Worm (Caenorhabditis elegans): ENCODE measurements around the gene W04G3.13.
A peak's percentile ranks its signal among the peaks of the same experiment; 100 is the strongest.

Gene W04G3.13

DNA sequence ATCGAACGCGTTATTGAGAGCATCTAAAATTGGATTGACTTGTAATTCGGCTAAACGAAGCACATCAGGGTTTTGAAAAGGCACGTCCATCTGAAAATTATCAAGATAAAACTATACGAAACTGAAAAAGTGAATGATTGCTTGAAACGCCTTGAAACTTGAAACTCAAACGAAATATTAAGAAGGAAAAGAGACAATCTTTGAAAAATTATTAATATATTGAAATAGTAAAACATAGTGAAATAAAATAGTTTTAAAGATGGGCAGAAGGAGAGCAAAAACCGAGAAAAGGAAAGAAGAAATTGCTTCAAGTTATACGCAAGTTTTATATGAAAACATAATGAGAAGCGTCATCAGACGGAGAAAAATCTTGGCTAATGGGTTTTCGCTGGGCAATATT is 18.5 kb upstream of the W04G3.13 start, which contains the start of gene W02H3.3:
TSS of gene W02H3.3 (minus strand) at position 101 of the 400 bp plus-strand sequence.
- TF ChIP-seq mdl-1 (tag; optimal IDR thresholded peaks at IDR 0.05) = no peak
- TF ChIP-seq nhr-67 (tag; optimal IDR thresholded peaks at IDR 0.05) = no peak
- TF ChIP-seq pha-4 (tag; optimal IDR thresholded peaks at IDR 0.05) = no peak
- no peak for TF ChIP-seq ceh-9 (tag; optimal IDR thresholded peaks at IDR 0.05)
- no peak for TF ChIP-seq jun-1 (tag; optimal IDR thresholded peaks at IDR 0.05)
- TF ChIP-seq ceh-82 (tag; optimal IDR thresholded peaks at IDR 0.05) = no peak
- no peak for TF ChIP-seq ztf-11 (tag; optimal IDR thresholded peaks at IDR 0.05)
- no peak for TF ChIP-seq nhr-76 (tag; optimal IDR thresholded peaks at IDR 0.05)
- TF ChIP-seq elt-1 (tag; optimal IDR thresholded peaks at IDR 0.05) = no peak
- TF ChIP-seq ama-1 (optimal IDR thresholded peaks at IDR 0.05) = no peak
- no peak for TF ChIP-seq pqm-1 (tag; optimal IDR thresholded peaks at IDR 0.05)
- no peak for TF ChIP-seq nhr-77 (tag; optimal IDR thresholded peaks at IDR 0.05)
- TF ChIP-seq unc-39 (tag; optimal IDR thresholded peaks at IDR 0.05) = no peak
- no peak for TF ChIP-seq lsy-12 (tag; optimal IDR thresholded peaks at IDR 0.05)
- TF ChIP-seq aly-2 (tag; optimal IDR thresholded peaks at IDR 0.05) = no peak
- no peak for TF ChIP-seq nhr-43 (tag; optimal IDR thresholded peaks at IDR 0.05; ENCODE audit: poor library complexity, severe bottlenecking)
- TF ChIP-seq R02D3.7 (tag; optimal IDR thresholded peaks at IDR 0.05) = no peak

- no peak for TF ChIP-seq lsy-12 (tag; optimal IDR thresholded peaks at IDR 0.05)
- no peak for TF ChIP-seq snpc-4 (tag; optimal IDR thresholded peaks at IDR 0.05)
- no peak for TF ChIP-seq ceh-9 (tag; optimal IDR thresholded peaks at IDR 0.05)
- TF ChIP-seq aly-2 (tag; optimal IDR thresholded peaks at IDR 0.05) = no peak
These were observed 17.8 kb upstream of the W04G3.13 start for ce11 chrX:11097343-11097742.

DNA sequence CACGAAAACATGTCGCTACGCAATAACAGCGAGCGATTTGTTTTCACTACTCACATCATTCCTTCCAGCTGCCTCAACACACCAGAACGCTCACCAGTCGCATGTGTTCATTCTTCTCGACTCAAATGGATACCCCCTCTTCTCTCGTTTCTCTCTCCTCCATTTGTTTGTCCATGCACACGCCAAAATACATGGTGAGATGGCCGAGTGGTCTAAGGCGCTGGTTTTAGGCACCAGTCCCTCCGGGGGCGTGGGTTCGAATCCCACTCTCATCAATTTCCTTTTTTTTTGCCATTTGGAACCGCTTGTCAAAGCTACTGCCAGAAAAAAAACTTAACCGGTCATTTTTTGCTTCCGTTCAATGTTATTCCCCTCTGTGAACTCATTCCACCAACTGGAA is 15.9 kb upstream of the W04G3.13 start:
- no peak for TF ChIP-seq mml-1 (tag; optimal IDR thresholded peaks at IDR 0.05)
- TF ChIP-seq ztf-11 (tag; optimal IDR thresholded peaks at IDR 0.05) = no peak
- TF ChIP-seq nhr-67 (tag; optimal IDR thresholded peaks at IDR 0.05) = no peak
- peak; percentile 92 for TF ChIP-seq tbx-2 (tag; optimal IDR thresholded peaks at IDR 0.05)
- TF ChIP-seq elt-1 (tag; optimal IDR thresholded peaks at IDR 0.05) = no peak
- TF ChIP-seq fkh-2 (tag; optimal IDR thresholded peaks at IDR 0.05) = no peak
- TF ChIP-seq nhr-28 (tag; optimal IDR thresholded peaks at IDR 0.05) = no peak
- peak; percentile 19 for TF ChIP-seq pqm-1 (tag; optimal IDR thresholded peaks at IDR 0.05)
- TF ChIP-seq nhr-11 (tag; optimal IDR thresholded peaks at IDR 0.05) = no peak
- peak; percentile 2 for TF ChIP-seq fos-1 (tag; optimal IDR thresholded peaks at IDR 0.05)
- TF ChIP-seq nhr-76 (tag; optimal IDR thresholded peaks at IDR 0.05) = no peak
- no peak for TF ChIP-seq ZK546.5 (tag; optimal IDR thresholded peaks at IDR 0.05)
- peak; percentile 67 for TF ChIP-seq ceh-28 (tag; optimal IDR thresholded peaks at IDR 0.05)
- peak; percentile 46 for TF ChIP-seq elt-2 (tag; optimal IDR thresholded peaks at IDR 0.05)
- TF ChIP-seq pha-4 (tag; optimal IDR thresholded peaks at IDR 0.05) = peak; percentile 47
- TF ChIP-seq ceh-82 (tag; optimal IDR thresholded peaks at IDR 0.05) = peak; percentile 80
- no peak for TF ChIP-seq sea-2 (GFP tag; optimal IDR thresholded peaks at IDR 0.05)
- TF ChIP-seq ceh-16 (tag; optimal IDR thresholded peaks at IDR 0.05) = no peak
- TF ChIP-seq lsy-12 (tag; optimal IDR thresholded peaks at IDR 0.05) = peak; percentile 87
- no peak for TF ChIP-seq snpc-4 (tag; optimal IDR thresholded peaks at IDR 0.05)
- peak; percentile 61 for TF ChIP-seq nhr-23 (tag; optimal IDR thresholded peaks at IDR 0.05)
- TF ChIP-seq ceh-9 (tag; optimal IDR thresholded peaks at IDR 0.05) = no peak
- peak; percentile 26 for TF ChIP-seq ztf-4 (tag; optimal IDR thresholded peaks at IDR 0.05)
- peak; percentile 69 for TF ChIP-seq jun-1 (tag; optimal IDR thresholded peaks at IDR 0.05)
- no peak for TF ChIP-seq nhr-237 (tag; optimal IDR thresholded peaks at IDR 0.05)
- peak; percentile 92 for TF ChIP-seq nhr-43 (tag; optimal IDR thresholded peaks at IDR 0.05; ENCODE audit: poor library complexity, severe bottlenecking)
- peak; percentile 92 for TF ChIP-seq hmg-11 (tag; optimal IDR thresholded peaks at IDR 0.05)
- TF ChIP-seq unc-39 (tag; optimal IDR thresholded peaks at IDR 0.05) = no peak
- peak; percentile 63 for TF ChIP-seq nhr-77 (tag; optimal IDR thresholded peaks at IDR 0.05)
- no peak for TF ChIP-seq unc-62 (GFP tag; optimal IDR thresholded peaks at IDR 0.05)
- TF ChIP-seq aly-2 (tag; optimal IDR thresholded peaks at IDR 0.05) = no peak
- no peak for TF ChIP-seq eor-1 (tag; optimal IDR thresholded peaks at IDR 0.05)
- TF ChIP-seq elt-3 (tag; optimal IDR thresholded peaks at IDR 0.05) = peak in 1 of 3 experiments; percentile 58
- TF ChIP-seq lin-15B (tag; optimal IDR thresholded peaks at IDR 0.05) = peak; percentile 16
- TF ChIP-seq R02D3.7 (tag; optimal IDR thresholded peaks at IDR 0.05) = peak; percentile 30
- TF ChIP-seq ama-1 (optimal IDR thresholded peaks at IDR 0.05) = no peak
- TF ChIP-seq skn-1 (tag; optimal IDR thresholded peaks at IDR 0.05) = peak; percentile 65
- peak; percentile 6 for TF ChIP-seq egl-27 (tag; optimal IDR thresholded peaks at IDR 0.05)
- TF ChIP-seq egl-5 (tag; optimal IDR thresholded peaks at IDR 0.05) = peak; percentile 70
- TF ChIP-seq mdl-1 (tag; optimal IDR thresholded peaks at IDR 0.05) = no peak
- TF ChIP-seq lin-39 (tag; optimal IDR thresholded peaks at IDR 0.05) = peak; percentile 76
- TF ChIP-seq nhr-12 (tag; optimal IDR thresholded peaks at IDR 0.05) = no peak
- peak; percentile 66 for TF ChIP-seq nfya-1 (tag; optimal IDR thresholded peaks at IDR 0.05; ENCODE audit: insufficient read depth)
- TF ChIP-seq daf-12 (tag; optimal IDR thresholded peaks at IDR 0.05) = no peak
- TF ChIP-seq zag-1 (tag; optimal IDR thresholded peaks at IDR 0.05) = no peak
- TF ChIP-seq nhr-25 (tag; optimal IDR thresholded peaks at IDR 0.05) = peak; percentile 69
- no peak for TF ChIP-seq fkh-10 (GFP tag; optimal IDR thresholded peaks at IDR 0.05)

Data from whole organism, L3 larva.